Worm (Caenorhabditis elegans) whole organism, L3 larva: ENCODE measurements around the gene elo-8.

Experiments
- ZK546.5 ChIP-seq: sonication (generic microtip); optimal IDR thresholded peaks from 2 replicates; lab custom pipeline; 2017; ENCODE audit warnings: missing biosample characterization, missing genetic modification characterization
- ama-1 ChIP-seq: fragments of 150-350 bp; optimal IDR thresholded peaks from 2 replicates; lab custom pipeline; 2018
- ceh-82 ChIP-seq: fragments of 150-350 bp; optimal IDR thresholded peaks from 2 replicates; lab custom pipeline; 2014; ENCODE audit warnings: missing biosample characterization, missing genetic modification characterization
- daf-12 ChIP-seq: fragments of 150-350 bp; optimal IDR thresholded peaks from 2 replicates; lab custom pipeline; 2014; ENCODE audit warnings: missing biosample characterization, missing genetic modification reagents, missing genetic modification characterization
- elt-1 ChIP-seq: fragments of 150-350 bp; optimal IDR thresholded peaks from 2 replicates; lab custom pipeline; 2014; ENCODE audit warnings: missing biosample characterization, missing genetic modification characterization
- elt-3 ChIP-seq, 3 experiments: fragments of 150-350 bp in 1 of 3; sonication (generic microtip) in 2 of 3; optimal IDR thresholded peaks; 2 replicates in 2 of 3; 4 replicates in 1 of 3; lab custom pipeline; 2014 to 2017; ENCODE audit warnings: missing biosample characterization in 3 of 3, missing genetic modification characterization in 3 of 3
- mdl-1 ChIP-seq: fragments of 150-350 bp; optimal IDR thresholded peaks from 2 replicates; lab custom pipeline; 2014; ENCODE audit warnings: missing biosample characterization, missing genetic modification characterization
- nhr-11 ChIP-seq: fragments of 150-350 bp; optimal IDR thresholded peaks from 2 replicates; lab custom pipeline; 2014; ENCODE audit warnings: missing biosample characterization, missing genetic modification characterization
- nhr-237 ChIP-seq: fragments of 150-350 bp; optimal IDR thresholded peaks from 2 replicates; lab custom pipeline; 2014; ENCODE audit warnings: missing biosample characterization, missing genetic modification characterization
- pha-4 ChIP-seq: fragments of 150-350 bp; optimal IDR thresholded peaks from 2 replicates; lab custom pipeline; 2014; ENCODE audit warnings: missing biosample characterization, missing genetic modification reagents, missing genetic modification characterization
- sea-2 ChIP-seq: fragments of 150-350 bp; sonication (generic microtip); optimal IDR thresholded peaks from 4 replicates; lab custom pipeline; 2014; ENCODE audit warnings: missing biosample characterization, missing genetic modification reagents, missing genetic modification characterization
- tbx-2 ChIP-seq: sonication (generic microtip); optimal IDR thresholded peaks from 2 replicates; lab custom pipeline; 2016; ENCODE audit warnings: mild to moderate bottlenecking, missing genetic modification characterization, missing compliant biosample characterization
- zag-1 ChIP-seq: fragments of 150-350 bp; optimal IDR thresholded peaks from 2 replicates; lab custom pipeline; 2014; ENCODE audit warnings: missing biosample characterization, missing genetic modification characterization
- ztf-11 ChIP-seq: fragments of 150-350 bp; optimal IDR thresholded peaks from 2 replicates; lab custom pipeline; 2014; ENCODE audit warnings: missing biosample characterization, missing genetic modification characterization

DNA sequence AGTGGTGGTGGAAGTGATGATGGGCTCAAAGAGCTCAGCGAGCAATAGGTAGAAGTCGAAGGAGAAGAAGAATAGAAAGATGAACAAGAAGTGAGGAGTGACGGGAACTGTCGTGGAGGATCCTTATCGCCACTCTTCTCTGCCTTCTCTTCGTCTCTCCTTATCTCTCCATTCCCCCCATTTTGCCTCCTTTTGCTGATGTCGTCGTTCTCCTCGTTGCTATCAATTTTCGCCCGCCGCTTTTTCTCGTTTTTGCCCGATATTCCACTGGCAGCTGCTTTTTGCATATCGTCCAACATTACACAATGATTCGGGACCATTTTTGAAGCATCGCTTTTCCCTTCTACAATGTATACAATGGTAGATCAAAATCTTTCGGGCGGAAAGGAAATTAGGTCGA lies 35.5 kb upstream of the elo-8 start:
- TF ChIP-seq tbx-2 (tag; lab: Kevin White, UChicago) (no peak), ztf-11 (tag; lab: Kevin White, UChicago) (no peak), elt-1 (tag; lab: Kevin White, UChicago) (no peak), ceh-82 (tag; lab: Kevin White, UChicago) (no peak), mdl-1 (tag; lab: Kevin White, UChicago) (no peak), daf-12 (tag; lab: Kevin White, UChicago) (no peak), ama-1 (lab: Kevin White, UChicago) (no peak), nhr-237 (tag; lab: Kevin White, UChicago) (no peak), zag-1 (tag; lab: Kevin White, UChicago) (no peak), sea-2 (GFP tag; lab: Kevin White, UChicago) (no peak), nhr-11 (no peak), pha-4 (no peak), elt-3 (tag; optimal IDR thresholded peaks at IDR 0.05; lab: Kevin White, UChicago) (peak in 1 of 3 experiments; percentile 71), ZK546.5 (tag; lab: Kevin White, UChicago) (no peak)
